Worm (Caenorhabditis elegans): Measurements from ENCODE around the gene T13C2.2.

Gene T13C2.2

ce11 chrII:6822347-6822746 is 30.4 kb downstream of the T13C2.2 start (continued):
- TF ChIP-seq skn-1 (tag; optimal IDR thresholded peaks at IDR 0.05) (no peak), lsy-2 (tag; optimal IDR thresholded peaks at IDR 0.05) (peak; percentile 58 to 64), dmd-9 (GFP tag; IDR thresholded peaks at IDR 0.05) (no peak), fkh-10 (GFP tag; optimal IDR thresholded peaks at IDR 0.05) (no peak), aha-1 (tag) (peak; percentile 97), ZK546.5 (tag; optimal IDR thresholded peaks at IDR 0.05) (no peak), F44E2.7 (GFP tag; IDR thresholded peaks at IDR 0.05) (no peak), nhr-42 (GFP tag; IDR thresholded peaks at IDR 0.05) (no peak), dpl-1 (GFP tag; optimal IDR thresholded peaks at IDR 0.05) (no peak), hmg-1.1 (GFP tag; IDR thresholded peaks at IDR 0.05) (0 out of 2 replicates have a peak, but pooled peaks have one; percentile 20), spr-3 (GFP tag; optimal IDR thresholded peaks at IDR 0.05) (no peak), tra-1 (GFP tag; IDR thresholded peaks at IDR 0.05) (peak; percentile 94), Y105C5A.15 (GFP tag; IDR thresholded peaks at IDR 0.05) (no peak), lin-1 (GFP tag; IDR thresholded peaks at IDR 0.05) (no peak), D1046.2 (GFP tag; IDR thresholded peaks at IDR 0.05) (no peak), nhr-111 (GFP tag; optimal IDR thresholded peaks at IDR 0.05) (no peak), mdl-1 (tag; optimal IDR thresholded peaks at IDR 0.05) (peak; percentile 1 to 87), hlh-11 (tag; optimal IDR thresholded peaks at IDR 0.05) (peak; percentile 89), ceh-44 (GFP tag; IDR thresholded peaks at IDR 0.05) (no peak), nhr-6 (tag; optimal IDR thresholded peaks at IDR 0.05) (no peak), nhr-10 (tag; optimal IDR thresholded peaks at IDR 0.05) (no peak), hif-1 (tag; optimal IDR thresholded peaks at IDR 0.05) (peak in 1 of 2 experiments; percentile 12), lin-29 (GFP tag; IDR thresholded peaks at IDR 0.05) (no peak), daf-16 (GFP tag; optimal IDR thresholded peaks at IDR 0.05) (peak in 1 of 2 experiments; percentile 44), daf-16 (tag; optimal IDR thresholded peaks at IDR 0.05) (peak; percentile 30), nhr-76 (tag; optimal IDR thresholded peaks at IDR 0.05) (no peak), T26A8.4 (GFP tag; IDR thresholded peaks at IDR 0.05) (no peak), pha-4 (GFP tag; IDR thresholded peaks at IDR 0.05) (no peak), pha-4 (tag; optimal IDR thresholded peaks at IDR 0.05) (no peak), lin-39 (tag; optimal IDR thresholded peaks at IDR 0.05) (no peak), fos-1 (tag; optimal IDR thresholded peaks at IDR 0.05) (no peak), nhr-48 (tag; optimal IDR thresholded peaks at IDR 0.05) (peak; percentile 78), php-3 (GFP tag; IDR thresholded peaks at IDR 0.05) (no peak), Y48G9A.11 (GFP tag; IDR thresholded peaks at IDR 0.05) (no peak), nhr-237 (tag; optimal IDR thresholded peaks at IDR 0.05) (no peak), rbr-2 (tag; optimal IDR thresholded peaks at IDR 0.05) (no peak), cey-2 (tag; optimal IDR thresholded peaks at IDR 0.05; ENCODE audit: borderline replicate concordance, insufficient read depth) (peak; percentile 87), nhr-11 (tag; optimal IDR thresholded peaks at IDR 0.05) (peak; percentile 64), mxl-3 (GFP tag; optimal IDR thresholded peaks at IDR 0.05) (peak; percentile 87), Y75B8A.6 (GFP tag; IDR thresholded peaks at IDR 0.05) (no peak), dmd-8 (GFP tag; IDR thresholded peaks at IDR 0.05) (no peak), ama-1 (optimal IDR thresholded peaks at IDR 0.05) (no peak), zfp-3 (GFP tag; conservative IDR thresholded peaks at IDR 0.05) (no peak), ctbp-1 (GFP tag; IDR thresholded peaks at IDR 0.05) (no peak), nhr-25 (tag; optimal IDR thresholded peaks at IDR 0.05; ENCODE audit: borderline replicate concordance, insufficient read depth) (no peak), zfp-2 (tag; optimal IDR thresholded peaks at IDR 0.05) (no peak), egl-43 (GFP tag; IDR thresholded peaks at IDR 0.05) (no peak), ceh-62 (tag; optimal IDR thresholded peaks at IDR 0.05) (no peak), mxl-2 (GFP tag; conservative IDR thresholded peaks at IDR 0.05) (no peak), ztf-11 (tag; optimal IDR thresholded peaks at IDR 0.05) (no peak), F26F4.8 (GFP tag; conservative IDR thresholded peaks at IDR 0.05) (no peak), ceh-20 (GFP tag; IDR thresholded peaks at IDR 0.05) (peak; percentile 60; the same call in 1 of the 2 replicates), nhr-77 (tag; optimal IDR thresholded peaks at IDR 0.05) (no peak)
